Fruit fly (Drosophila melanogaster): Measurements from ENCODE around the gene Zasp66.

DNA sequence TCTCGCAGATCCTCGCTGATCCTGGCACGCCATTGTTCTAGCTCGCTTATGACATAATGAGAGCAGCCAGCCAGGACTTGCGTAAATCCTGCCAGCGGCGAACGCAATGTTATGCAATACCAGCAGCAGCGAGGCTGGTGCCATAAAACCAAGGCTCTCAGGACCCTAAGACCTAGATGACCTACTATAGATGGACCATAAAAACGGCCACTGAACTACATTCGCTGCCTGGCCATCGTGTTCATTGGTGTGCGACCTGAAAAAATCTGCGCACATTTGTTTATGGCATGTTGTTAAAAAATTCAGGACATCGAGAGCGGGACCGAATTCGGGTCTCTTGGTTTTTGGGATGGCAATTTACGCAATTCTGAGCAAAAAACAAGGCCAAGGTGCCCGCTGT, 29.4 kb downstream of the Zasp66 start:
- TF ChIP-seq CG8478 (optimal IDR thresholded peaks at IDR 0.05), result no peak
- no peak for TF ChIP-seq CTCF (optimal IDR thresholded peaks at IDR 0.05)

Data from S2 (cell line).